Worm (Caenorhabditis elegans) whole organism, L1 larva: ENCODE results near the gene cri-2.

Source experiments
- C04F5.9 ChIP-seq: sonication (generic microtip); optimal IDR thresholded peaks from 2 replicates; lab custom pipeline; 2016; ENCODE audit warnings: missing genetic modification characterization, missing compliant biosample characterization
- C16A3.4 ChIP-seq: fragments of 150-350 bp; optimal IDR thresholded peaks from 2 replicates; lab custom pipeline; 2014; ENCODE audit warnings: missing biosample characterization, missing genetic modification characterization
- aly-2 ChIP-seq: fragments of 150-350 bp; optimal IDR thresholded peaks from 2 replicates; lab custom pipeline; 2014; ENCODE audit warnings: missing biosample characterization, missing genetic modification characterization
- blmp-1 ChIP-seq: fragments of 150-350 bp; optimal IDR thresholded peaks from 2 replicates; lab custom pipeline; 2014; ENCODE audit warnings: missing biosample characterization, missing genetic modification characterization
- ceh-82 ChIP-seq, 3 experiments: fragments of 150-350 bp in 1 of 3; sonication (generic microtip) in 2 of 3; optimal IDR thresholded peaks; 2 replicates each; lab custom pipeline; 2014 to 2017; ENCODE audit warnings: missing biosample characterization in 3 of 3, missing genetic modification characterization in 3 of 3
- ceh-88 ChIP-seq: fragments of 200-800 bp; sonication (Bioruptor generic); IDR thresholded peaks from 2 replicates; pipeline ENCODE4 v1.3.6; 2022; ENCODE audit warnings: missing genetic modification characterization, missing compliant biosample characterization
- ceh-90 ChIP-seq: sonication (generic microtip); optimal IDR thresholded peaks from 2 replicates; lab custom pipeline; 2016; ENCODE audit warnings: missing genetic modification characterization, missing compliant biosample characterization
- ces-1 ChIP-seq: fragments of 150-350 bp; optimal IDR thresholded peaks from 2 replicates; lab custom pipeline; 2014; ENCODE audit warnings: missing biosample characterization, missing genetic modification reagents, missing genetic modification characterization
- dpl-1 ChIP-seq, 3 experiments: fragments of 150-350 bp in 2 of 3; sonication (generic microtip) in 1 of 3; optimal IDR thresholded peaks; 2 replicates each; lab custom pipeline; 2014 to 2017; ENCODE audit warnings: missing biosample characterization in 3 of 3, missing genetic modification characterization in 3 of 3, missing genetic modification reagents in 3 of 3
- dsc-1 ChIP-seq: sonication (generic microtip); optimal IDR thresholded peaks from 2 replicates; lab custom pipeline; 2016; ENCODE audit warnings: mild to moderate bottlenecking, missing genetic modification characterization, missing compliant biosample characterization
- efl-3 ChIP-seq: fragments of 200-800 bp; sonication (Bioruptor generic); optimal IDR thresholded peaks from 2 replicates; lab custom pipeline; 2018; ENCODE audit warnings: mild to moderate bottlenecking, missing genetic modification characterization, missing compliant biosample characterization
- egl-13 ChIP-seq: sonication (generic microtip); optimal IDR thresholded peaks from 2 replicates; lab custom pipeline; 2016; ENCODE audit warnings: missing genotype, missing genetic modification reagents, missing genetic modification characterization, missing compliant biosample characterization
- egl-27 ChIP-seq, 2 experiments: fragments of 150-350 bp in 1 of 2; sonication (generic microtip); optimal IDR thresholded peaks; 3 replicates each; lab custom pipeline; 2017 to 2018; ENCODE audit warnings: missing biosample characterization in 2 of 2, missing genetic modification characterization in 2 of 2, missing genetic modification reagents in 2 of 2
- fkh-10 ChIP-seq: sonication (generic microtip); optimal IDR thresholded peaks from 2 replicates; lab custom pipeline; 2017; ENCODE audit warnings: missing biosample characterization, missing genetic modification reagents, missing genetic modification characterization
- fkh-4 ChIP-seq: sonication (generic microtip); optimal IDR thresholded peaks from 2 replicates; lab custom pipeline; 2016; ENCODE audit warnings: missing compliant biosample characterization, missing genetic modification characterization, borderline replicate concordance
- isw-1 ChIP-seq: fragments of 200-800 bp; sonication (Bioruptor generic); IDR thresholded peaks from 2 replicates; pipeline ENCODE4 v1.3.6; 2022; ENCODE audit warnings: missing genetic modification characterization, missing compliant biosample characterization
- jun-1 ChIP-seq: fragments of 150-350 bp; optimal IDR thresholded peaks from 2 replicates; lab custom pipeline; 2014; ENCODE audit warnings: missing biosample characterization, missing genetic modification reagents, missing genetic modification characterization
- lin-14 ChIP-seq: fragments of 200-800 bp; sonication (Bioruptor generic); optimal IDR thresholded peaks from 2 replicates; lab custom pipeline; 2018; ENCODE audit warnings: mild to moderate bottlenecking, missing genetic modification characterization, moderate library complexity, missing compliant biosample characterization
- lin-35 ChIP-seq, 2 experiments: fragments of 150-350 bp; optimal IDR thresholded peaks; 2 replicates each; lab custom pipeline; 2014; ENCODE audit warnings: missing biosample characterization in 2 of 2, missing genetic modification characterization in 2 of 2, missing genetic modification reagents in 2 of 2
- mab-9 ChIP-seq: fragments of 200-800 bp; sonication (Bioruptor generic); IDR thresholded peaks from 2 replicates; pipeline ENCODE4 v1.3.6; 2022; ENCODE audit warnings: missing genetic modification reagents, missing genetic modification characterization, missing compliant biosample characterization
- mdl-1 ChIP-seq, 2 experiments: fragments of 150-350 bp; optimal IDR thresholded peaks; 2 replicates each; lab custom pipeline; 2014 to 2017; ENCODE audit warnings: missing biosample characterization in 2 of 2, missing genetic modification characterization in 2 of 2, inconsistent platforms in 1 of 2
- mep-1 ChIP-seq: fragments of 150-350 bp; optimal IDR thresholded peaks from 2 replicates; lab custom pipeline; 2014; ENCODE audit warnings: missing biosample characterization, missing genetic modification characterization
- nhr-19 ChIP-seq: fragments of 200-800 bp; sonication (Bioruptor generic); conservative IDR thresholded peaks from 2 replicates; pipeline ENCODE4 v1.3.6; 2022; ENCODE audit warnings: missing genetic modification characterization, missing compliant biosample characterization
- nhr-20 ChIP-seq: sonication (generic microtip); optimal IDR thresholded peaks from 2 replicates; lab custom pipeline; 2016; ENCODE audit warnings: mild to moderate bottlenecking, missing genetic modification characterization, missing compliant biosample characterization
- nhr-47 ChIP-seq: sonication (generic microtip); optimal IDR thresholded peaks from 2 replicates; lab custom pipeline; 2016; ENCODE audit warnings: mild to moderate bottlenecking, missing genetic modification characterization, moderate library complexity, missing compliant biosample characterization
- nhr-71 ChIP-seq: sonication (generic microtip); optimal IDR thresholded peaks from 2 replicates; lab custom pipeline; 2016; ENCODE audit warnings: mild to moderate bottlenecking, missing genetic modification characterization, moderate library complexity, missing compliant biosample characterization
- nhr-85 ChIP-seq: sonication (generic microtip); peaks from one replicate; lab custom pipeline; 2016; ENCODE audit warnings: missing genetic modification characterization, inconsistent platforms, missing compliant biosample characterization
- nhr-90 ChIP-seq: sonication (generic microtip); optimal IDR thresholded peaks from 2 replicates; lab custom pipeline; 2016; ENCODE audit warnings: mild to moderate bottlenecking, missing genetic modification characterization, missing compliant biosample characterization; ENCODE audit not compliant: poor library complexity
- pax-3 ChIP-seq: fragments of 200-800 bp; sonication (Bioruptor generic); optimal IDR thresholded peaks from 2 replicates; lab custom pipeline; 2018; ENCODE audit warnings: mild to moderate bottlenecking, missing genetic modification characterization, moderate library complexity, missing compliant biosample characterization
- rnt-1 ChIP-seq: sonication (generic microtip); optimal IDR thresholded peaks from 2 replicates; lab custom pipeline; 2016; ENCODE audit warnings: mild to moderate bottlenecking, missing genetic modification characterization, moderate library complexity, missing compliant biosample characterization
- snpc-4 ChIP-seq: fragments of 150-350 bp; optimal IDR thresholded peaks from 2 replicates; lab custom pipeline; 2014; ENCODE audit warnings: missing biosample characterization, missing genetic modification characterization
- snu-23 ChIP-seq: sonication (generic microtip); optimal IDR thresholded peaks from 2 replicates; lab custom pipeline; 2016; ENCODE audit warnings: missing genetic modification characterization, missing compliant biosample characterization
- sup-37 ChIP-seq: fragments of 200-800 bp; sonication (Bioruptor generic); optimal IDR thresholded peaks from 2 replicates; lab custom pipeline; 2018; ENCODE audit warnings: mild to moderate bottlenecking, missing genetic modification characterization, missing compliant biosample characterization
- swsn-7 ChIP-seq: sonication (generic microtip); optimal IDR thresholded peaks from 2 replicates; lab custom pipeline; 2016; ENCODE audit warnings: missing genetic modification characterization, missing compliant biosample characterization
- tbx-2 ChIP-seq: sonication (generic microtip); optimal IDR thresholded peaks from 2 replicates; lab custom pipeline; 2016; ENCODE audit warnings: missing genetic modification characterization, missing compliant biosample characterization
- tlp-1 ChIP-seq: fragments of 150-350 bp; optimal IDR thresholded peaks from 2 replicates; lab custom pipeline; 2014; ENCODE audit warnings: missing biosample characterization, missing genetic modification characterization
- unc-130 ChIP-seq: fragments of 150-350 bp; optimal IDR thresholded peaks from 2 replicates; lab custom pipeline; 2017; ENCODE audit warnings: missing biosample characterization, missing genetic modification characterization, inconsistent platforms
- unc-30 ChIP-seq: sonication (generic microtip); optimal IDR thresholded peaks from 2 replicates; lab custom pipeline; 2017; ENCODE audit warnings: missing biosample characterization, missing genetic modification characterization
- unc-62 ChIP-seq: fragments of 150-350 bp; optimal IDR thresholded peaks from 2 replicates; lab custom pipeline; 2014; ENCODE audit warnings: missing biosample characterization, missing genetic modification reagents, missing genetic modification characterization
- unc-86 ChIP-seq: sonication (generic microtip); optimal IDR thresholded peaks from 2 replicates; lab custom pipeline; 2016; ENCODE audit warnings: missing genetic modification characterization, missing compliant biosample characterization
- unc-98 ChIP-seq: fragments of 200-800 bp; sonication (Bioruptor generic); IDR thresholded peaks from 2 replicates; pipeline ENCODE4 v1.3.6; 2022; ENCODE audit warnings: missing genetic modification characterization, missing compliant biosample characterization
- vab-15 ChIP-seq: sonication (generic microtip); optimal IDR thresholded peaks from 2 replicates; lab custom pipeline; 2017; ENCODE audit warnings: missing genotype, mild to moderate bottlenecking, missing genetic modification characterization, missing compliant biosample characterization
- xbp-1 ChIP-seq: sonication (generic microtip); optimal IDR thresholded peaks from 2 replicates; lab custom pipeline; 2016; ENCODE audit warnings: missing genetic modification characterization, missing compliant biosample characterization
- zag-1 ChIP-seq: fragments of 150-350 bp; optimal IDR thresholded peaks from 2 replicates; lab custom pipeline; 2014; ENCODE audit warnings: missing biosample characterization, missing genetic modification characterization
- zip-4 ChIP-seq: fragments of 200-800 bp; sonication (Bioruptor generic); optimal IDR thresholded peaks from 2 replicates; lab custom pipeline; 2018; ENCODE audit warnings: mild to moderate bottlenecking, missing genetic modification characterization, moderate library complexity, missing compliant biosample characterization
- ztf-4 ChIP-seq: fragments of 150-350 bp; optimal IDR thresholded peaks from 2 replicates; lab custom pipeline; 2014; ENCODE audit warnings: missing biosample characterization, missing genetic modification characterization

The cri-2 gene

DNA sequence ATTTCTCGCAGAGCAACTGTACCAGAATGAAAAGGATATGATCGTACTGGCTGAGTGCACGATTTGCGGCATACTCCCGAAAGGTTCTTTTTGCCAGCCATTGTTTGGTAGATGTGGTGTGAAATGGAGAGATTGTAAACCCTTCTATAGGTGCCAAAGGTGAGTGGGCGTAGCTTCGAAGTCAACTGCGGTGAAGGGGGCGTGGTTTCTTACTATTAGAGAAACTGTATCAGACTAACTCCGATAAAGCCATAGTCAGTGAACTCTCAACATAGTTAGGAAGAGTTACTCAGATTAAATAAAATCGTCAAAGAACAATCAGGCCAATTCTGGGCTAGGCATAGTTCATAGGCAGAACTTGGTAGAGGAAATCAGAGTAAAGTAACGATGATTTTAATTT is 24.3 kb upstream of the cri-2 start, which contains the start of gene F20D6.9:
Gene F20D6.9, minus strand, starts transcription at position 101 of the 400 bp plus-strand sequence.
- TF ChIP-seq nhr-90 (tag; lab: Kevin White, UChicago): no peak
- no peak for TF ChIP-seq fkh-10
- TF ChIP-seq ceh-82 (tag; optimal IDR thresholded peaks at IDR 0.05; lab: Kevin White, UChicago): no peak
- TF ChIP-seq efl-3: no peak
- no peak for TF ChIP-seq xbp-1 (tag; lab: Kevin White, UChicago)
- no peak for TF ChIP-seq C04F5.9
- TF ChIP-seq pax-3 (tag; lab: Kevin White, UChicago): no peak
- TF ChIP-seq ceh-90: no peak
- no peak for TF ChIP-seq lin-35 (GFP tag; optimal IDR thresholded peaks at IDR 0.05; lab: Kevin White, UChicago)
- no peak for TF ChIP-seq egl-13 (tag; lab: Kevin White, UChicago)
- TF ChIP-seq ces-1 (GFP tag; lab: Kevin White, UChicago): no peak
- no peak for TF ChIP-seq nhr-19 (GFP tag; lab: Robert Waterston, UW)
- TF ChIP-seq zag-1: no peak
- TF ChIP-seq mab-9 (GFP tag; lab: Robert Waterston, UW): no peak
- TF ChIP-seq isw-1 (GFP tag; lab: Robert Waterston, UW): no peak
- TF ChIP-seq, all 84 proteins: peak for 0

DNA sequence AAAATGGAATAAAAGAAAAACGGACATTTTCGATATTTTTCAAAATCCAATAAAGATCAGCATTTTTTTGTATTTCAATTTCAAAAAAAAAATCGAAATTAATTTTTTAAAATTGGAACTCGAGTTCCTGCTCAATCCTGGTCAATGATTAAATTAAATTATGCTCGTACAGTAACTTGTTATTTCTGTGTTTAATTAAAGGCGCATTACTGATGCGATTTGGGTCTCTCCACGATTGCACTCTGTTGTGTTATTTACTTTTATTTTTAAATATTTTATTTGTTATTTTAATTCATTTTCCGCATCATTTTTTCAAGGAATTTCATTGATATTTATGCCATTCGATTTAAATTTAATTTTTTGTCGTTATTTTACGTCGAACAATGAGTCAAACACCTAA is 23.3 kb upstream of the cri-2 start:
- TF ChIP-seq mab-9 (GFP tag; lab: Robert Waterston, UW): no peak
- TF ChIP-seq swsn-7 (tag; lab: Kevin White, UChicago): no peak
- TF ChIP-seq egl-27 (tag; optimal IDR thresholded peaks at IDR 0.05; lab: Kevin White, UChicago): no peak
- no peak for TF ChIP-seq jun-1 (tag; lab: Kevin White, UChicago)

DNA sequence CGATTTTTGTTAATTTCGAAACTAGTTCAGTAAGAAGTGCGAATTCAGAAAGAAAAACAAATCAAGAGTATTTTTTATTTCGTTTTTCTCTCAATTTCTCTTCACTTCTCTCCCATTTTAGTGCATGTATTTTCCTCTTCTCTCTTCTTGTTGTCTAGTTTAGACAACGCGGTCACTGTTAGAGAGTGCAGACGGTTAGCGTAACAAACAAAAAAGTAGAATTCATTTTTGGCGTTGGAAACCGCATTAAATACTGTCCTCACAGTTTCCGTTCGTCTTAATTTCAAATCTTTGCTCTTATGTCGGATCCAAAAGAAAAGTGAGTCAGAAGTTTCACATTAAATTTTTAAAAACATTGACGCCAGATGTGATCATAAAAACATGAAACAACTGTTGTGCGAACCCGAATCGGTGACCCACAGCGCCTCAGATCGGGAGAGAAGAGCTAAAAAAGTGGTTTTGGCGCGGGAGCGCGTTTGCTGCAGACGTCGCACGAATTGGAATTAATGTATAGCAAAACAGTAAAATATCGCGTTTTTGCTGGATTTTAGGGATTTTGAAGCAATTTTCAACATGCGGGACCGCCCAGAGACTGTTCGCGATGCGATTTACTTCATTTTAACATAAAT is 22.6 kb upstream of the cri-2 start, which contains the start of gene srp-7:
Gene srp-7, plus strand, starts transcription at position 213 of the 629 bp plus-strand sequence.
- TF ChIP-seq unc-62 (GFP tag; lab: Kevin White, UChicago) (no peak), ceh-88 (GFP tag; lab: Robert Waterston, UW) (0 out of 2 replicates have a peak, but pooled peaks have one; percentile 19), efl-3 (no peak), sup-37 (GFP tag; lab: Kevin White, UChicago) (no peak), ztf-4 (no peak), rnt-1 (tag; lab: Kevin White, UChicago) (peak; percentile 58), C16A3.4 (tag; lab: Kevin White, UChicago) (no peak), vab-15 (tag; lab: Kevin White, UChicago) (no peak), unc-30 (tag; lab: Kevin White, UChicago) (no peak), blmp-1 (tag; lab: Kevin White, UChicago) (peak; percentile 56), xbp-1 (tag; lab: Kevin White, UChicago) (no peak), tlp-1 (tag; lab: Kevin White, UChicago) (no peak), nhr-71 (tag; lab: Kevin White, UChicago) (peak; percentile 32), mep-1 (tag; lab: Kevin White, UChicago) (peak; percentile 34), nhr-20 (tag; lab: Kevin White, UChicago) (peak; percentile 35), snu-23 (peak; percentile 9), fkh-10 (no peak), ces-1 (GFP tag; lab: Kevin White, UChicago) (no peak), tbx-2 (no peak), ceh-82 (tag; optimal IDR thresholded peaks at IDR 0.05; lab: Kevin White, UChicago) (peak in 1 of 3 experiments; percentile 28), aly-2 (no peak), unc-86 (tag; lab: Kevin White, UChicago) (no peak), nhr-85 (tag; lab: Kevin White, UChicago) (peak; percentile 40), nhr-19 (GFP tag; lab: Robert Waterston, UW) (peak; percentile 74), zip-4 (GFP tag; lab: Kevin White, UChicago) (no peak), mdl-1 (tag; optimal IDR thresholded peaks at IDR 0.05; lab: Kevin White, UChicago) (no peak), pax-3 (tag; lab: Kevin White, UChicago) (no peak), dpl-1 (GFP tag; optimal IDR thresholded peaks at IDR 0.05; lab: Kevin White, UChicago) (no peak), egl-13 (tag; lab: Kevin White, UChicago) (no peak), nhr-90 (tag; lab: Kevin White, UChicago) (no peak), snpc-4 (tag; lab: Kevin White, UChicago) (no peak), unc-130 (tag; lab: Kevin White, UChicago) (no peak), fkh-4 (tag; lab: Kevin White, UChicago) (no peak), nhr-47 (tag; lab: Kevin White, UChicago) (no peak), unc-98 (GFP tag; lab: Robert Waterston, UW) (peak; percentile 42; the same call in 1 of the 2 replicates), isw-1 (GFP tag; lab: Robert Waterston, UW) (peak; percentile 12; the same call in 1 of the 2 replicates), lin-14 (GFP tag; lab: Kevin White, UChicago) (peak; percentile 68), dsc-1 (tag; lab: Kevin White, UChicago) (no peak)
